Worm (Caenorhabditis elegans): ENCODE results near the gene W06F12.3.

ce11 chrIII:13686309-13686708 lies 48.5 kb upstream of the W06F12.3 start, which contains the start of gene dyf-2:
- TF ChIP-seq nhr-28 (tag; optimal IDR thresholded peaks at IDR 0.05) (no peak), ces-1 (GFP tag; optimal IDR thresholded peaks at IDR 0.05) (no peak), snpc-4 (tag; optimal IDR thresholded peaks at IDR 0.05) (no peak), mep-1 (tag; optimal IDR thresholded peaks at IDR 0.05) (no peak), lin-13 (tag; optimal IDR thresholded peaks at IDR 0.05) (no peak), unc-62 (GFP tag; optimal IDR thresholded peaks at IDR 0.05) (no peak), lsy-2 (tag; optimal IDR thresholded peaks at IDR 0.05) (no peak), hlh-1 (tag; optimal IDR thresholded peaks at IDR 0.05) (no peak), elt-1 (tag; optimal IDR thresholded peaks at IDR 0.05; ENCODE audit: borderline replicate concordance, insufficient read depth) (no peak), nhr-237 (tag; optimal IDR thresholded peaks at IDR 0.05) (no peak)

All from whole organism, mixed stage, embryonic.